Comparison of ENCODE assay signal across 2 fruit fly cellular contexts in genomic region chr3R:7052242-7052641, dm6.
TF ChIP-seq lines count a peak whose summit lies in the region.

Sodh1 (plus strand) TSS chr3R:7052335.

- TF ChIP-seq CTCF in whole organism, embryonic (GFP tag; optimal IDR thresholded peaks at IDR 0.05; lab: Kevin White, UChicago) = no peak

TF ChIP-seq in whole organism, adult, 20 proteins besides CTCF, POLR2A, EP300 and RAD21:
- TF ChIP-seq pad (GFP tag; optimal IDR thresholded peaks at IDR 0.05; lab: Kevin White, UChicago) = no peak
- TF ChIP-seq CG5204 (GFP tag; optimal IDR thresholded peaks at IDR 0.05; lab: Kevin White, UChicago) = no peak
- TF ChIP-seq Mnt (GFP tag; optimal IDR thresholded peaks at IDR 0.05; lab: Kevin White, UChicago) = peak; percentile 26
- no peak for TF ChIP-seq CG14711 (tag; optimal IDR thresholded peaks at IDR 0.05; lab: Kevin White, UChicago)
- peak; percentile 63 for TF ChIP-seq cic (GFP tag; optimal IDR thresholded peaks at IDR 0.05; lab: Kevin White, UChicago)
- no peak for TF ChIP-seq kay (GFP tag; lab: Kevin White, UChicago; ENCODE audit: borderline replicate concordance)
- no peak for TF ChIP-seq CG33017 (tag; optimal IDR thresholded peaks at IDR 0.05; lab: Kevin White, UChicago)
- no peak for TF ChIP-seq CG1620 (GFP tag; optimal IDR thresholded peaks at IDR 0.05; lab: Kevin White, UChicago)
- no peak for TF ChIP-seq Hr96 (GFP tag; optimal IDR thresholded peaks at IDR 0.05; lab: Kevin White, UChicago)
- TF ChIP-seq bab1 (GFP tag; optimal IDR thresholded peaks at IDR 0.05; lab: Kevin White, UChicago) = no peak
- no peak for TF ChIP-seq CG11617 (GFP tag; optimal IDR thresholded peaks at IDR 0.05; lab: Kevin White, UChicago)
- TF ChIP-seq CG7101 (tag; optimal IDR thresholded peaks at IDR 0.05; lab: Kevin White, UChicago) = no peak

TF ChIP-seq in whole organism, embryonic, 481 proteins besides CTCF, POLR2A, EP300 and RAD21 (continues in another document):
- TF ChIP-seq CG12071 (GFP tag; optimal IDR thresholded peaks at IDR 0.05; lab: Kevin White, UChicago) = no peak
- TF ChIP-seq lola (GFP tag; optimal IDR thresholded peaks at IDR 0.05; lab: Kevin White, UChicago) = no peak
- peak; percentile 4 for TF ChIP-seq CG2120 (GFP tag; optimal IDR thresholded peaks at IDR 0.05; lab: Kevin White, UChicago)
- TF ChIP-seq bbx (GFP tag; IDR thresholded peaks at IDR 0.05; lab: Robert Waterston, UW; ENCODE audit: partially characterized antibody) = no peak
- no peak for TF ChIP-seq CG12942 (GFP tag; optimal IDR thresholded peaks at IDR 0.05; lab: Kevin White, UChicago)
- no peak for TF ChIP-seq dysf (GFP tag; IDR thresholded peaks at IDR 0.05; lab: Robert Waterston, UW)
- TF ChIP-seq Bteb2 (GFP tag; optimal IDR thresholded peaks at IDR 0.05; lab: Kevin White, UChicago) = no peak
- TF ChIP-seq lmd (GFP tag; IDR thresholded peaks at IDR 0.05; lab: Robert Waterston, UW) = no peak
- no peak for TF ChIP-seq CG16813 (GFP tag; IDR thresholded peaks at IDR 0.05; lab: Robert Waterston, UW; ENCODE audit: partially characterized antibody)
- no peak for TF ChIP-seq tin (GFP tag; optimal IDR thresholded peaks at IDR 0.05; lab: Kevin White, UChicago)
- TF ChIP-seq dan (GFP tag; IDR thresholded peaks at IDR 0.05; lab: Robert Waterston, UW) = no peak
- TF ChIP-seq CG12155 (GFP tag; optimal IDR thresholded peaks at IDR 0.05; lab: Kevin White, UChicago) = no peak
- TF ChIP-seq sens-2 (GFP tag; IDR thresholded peaks at IDR 0.05; lab: Robert Waterston, UW) = no peak
- TF ChIP-seq Myb (GFP tag; optimal IDR thresholded peaks at IDR 0.05; lab: Kevin White, UChicago) = no peak
- TF ChIP-seq CG1647 (GFP tag; optimal IDR thresholded peaks at IDR 0.05; lab: Kevin White, UChicago) = no peak
- no peak for TF ChIP-seq Ravus (GFP tag; IDR thresholded peaks at IDR 0.05; lab: Robert Waterston, UW)
- no peak for TF ChIP-seq CG8290 (GFP tag; optimal IDR thresholded peaks at IDR 0.05; lab: Kevin White, UChicago)
- TF ChIP-seq CG8290 (tag; optimal IDR thresholded peaks at IDR 0.05; lab: Kevin White, UChicago) = no peak
- no peak for TF ChIP-seq Six4 (GFP tag; optimal IDR thresholded peaks at IDR 0.05; lab: Kevin White, UChicago)
- TF ChIP-seq MTF-1 (GFP tag; optimal IDR thresholded peaks at IDR 0.05; lab: Kevin White, UChicago; ENCODE audit: borderline replicate concordance) = no peak
- TF ChIP-seq CG15514 (GFP tag; optimal IDR thresholded peaks at IDR 0.05; lab: Kevin White, UChicago) = peak; percentile 3
- no peak for TF ChIP-seq ranshi (GFP tag; IDR thresholded peaks at IDR 0.05; lab: Robert Waterston, UW)
- no peak for TF ChIP-seq Bgb (GFP tag; IDR thresholded peaks at IDR 0.05; lab: Robert Waterston, UW; ENCODE audit: partially characterized antibody)
- TF ChIP-seq Fer1 (GFP tag; optimal IDR thresholded peaks at IDR 0.05; lab: Kevin White, UChicago) = no peak
- no peak for TF ChIP-seq amos (GFP tag; IDR thresholded peaks at IDR 0.05; lab: Robert Waterston, UW; ENCODE audit: partially characterized antibody)
- peak; percentile 79 for TF ChIP-seq GATAe (GFP tag; conservative IDR thresholded peaks at IDR 0.05; lab: Robert Waterston, UW)
- TF ChIP-seq CG15073 (GFP tag; optimal IDR thresholded peaks at IDR 0.05; lab: Kevin White, UChicago) = no peak
- peak; percentile 68 for TF ChIP-seq grn (GFP tag; optimal IDR thresholded peaks at IDR 0.05; lab: Kevin White, UChicago)
- TF ChIP-seq yki (optimal IDR thresholded peaks at IDR 0.05; lab: Kevin White, UChicago) = no peak
- no peak for TF ChIP-seq pfk (GFP tag; optimal IDR thresholded peaks at IDR 0.05; lab: Kevin White, UChicago)
- no peak for TF ChIP-seq Camta (GFP tag; optimal IDR thresholded peaks at IDR 0.05; lab: Kevin White, UChicago)
- TF ChIP-seq Med (GFP tag; lab: Kevin White, UChicago) = no peak
- no peak for TF ChIP-seq bowl (GFP tag; IDR thresholded peaks at IDR 0.05; lab: Robert Waterston, UW)
- TF ChIP-seq CG34376 (GFP tag; optimal IDR thresholded peaks at IDR 0.05; lab: Kevin White, UChicago) = peak; percentile 64
- no peak for TF ChIP-seq CG15696 (tag; optimal IDR thresholded peaks at IDR 0.05; lab: Kevin White, UChicago)
- TF ChIP-seq CG8281 (tag; optimal IDR thresholded peaks at IDR 0.05; lab: Kevin White, UChicago) = no peak
- no peak for TF ChIP-seq CG9797 (GFP tag; optimal IDR thresholded peaks at IDR 0.05; lab: Kevin White, UChicago)
- TF ChIP-seq CG11695 (GFP tag; IDR thresholded peaks at IDR 0.05; lab: Robert Waterston, UW) = no peak
- no peak for TF ChIP-seq slou (GFP tag; optimal IDR thresholded peaks at IDR 0.05; lab: Kevin White, UChicago)
- TF ChIP-seq zfh2 (GFP tag; optimal IDR thresholded peaks at IDR 0.05; lab: Kevin White, UChicago) = no peak
- TF ChIP-seq CG30020 (tag; optimal IDR thresholded peaks at IDR 0.05; lab: Kevin White, UChicago) = no peak
- TF ChIP-seq CG16863 (GFP tag; optimal IDR thresholded peaks at IDR 0.05; lab: Kevin White, UChicago) = no peak
- TF ChIP-seq HLH3B (GFP tag; IDR thresholded peaks at IDR 0.05; lab: Robert Waterston, UW) = no peak
- TF ChIP-seq Hey (tag; optimal IDR thresholded peaks at IDR 0.05; lab: Kevin White, UChicago) = peak; percentile 62
- TF ChIP-seq Lhr (GFP tag; optimal IDR thresholded peaks at IDR 0.05; lab: Kevin White, UChicago) = no peak
- TF ChIP-seq CG16815 (GFP tag; optimal IDR thresholded peaks at IDR 0.05; lab: Kevin White, UChicago) = no peak
- no peak for TF ChIP-seq Ets65A (GFP tag; lab: Kevin White, UChicago)
- TF ChIP-seq Ada2b (GFP tag; IDR thresholded peaks at IDR 0.05; lab: Robert Waterston, UW) = no peak
- TF ChIP-seq CG15479 (GFP tag; optimal IDR thresholded peaks at IDR 0.05; lab: Kevin White, UChicago) = peak; percentile 33
- no peak for TF ChIP-seq CG17802 (tag; optimal IDR thresholded peaks at IDR 0.05; lab: Kevin White, UChicago)
- TF ChIP-seq CG11723 (GFP tag; optimal IDR thresholded peaks at IDR 0.05; lab: Kevin White, UChicago) = no peak
- TF ChIP-seq Xrp1 (GFP tag; IDR thresholded peaks at IDR 0.05; lab: Robert Waterston, UW) = no peak
- no peak for TF ChIP-seq Nf-YC (tag; optimal IDR thresholded peaks at IDR 0.05; lab: Kevin White, UChicago)
- no peak for TF ChIP-seq h (optimal IDR thresholded peaks at IDR 0.05; lab: Kevin White, UChicago)
- TF ChIP-seq CG16779 (GFP tag; IDR thresholded peaks at IDR 0.05; lab: Robert Waterston, UW) = no peak
- TF ChIP-seq CG3407 (GFP tag; optimal IDR thresholded peaks at IDR 0.05; lab: Kevin White, UChicago) = no peak
- no peak for TF ChIP-seq CG1602 (GFP tag; optimal IDR thresholded peaks at IDR 0.05; lab: Kevin White, UChicago)
- TF ChIP-seq HLH54F (GFP tag; optimal IDR thresholded peaks at IDR 0.05; lab: Kevin White, UChicago) = no peak
- peak; percentile 73 for TF ChIP-seq mirr (GFP tag; optimal IDR thresholded peaks at IDR 0.05; lab: Kevin White, UChicago)
- no peak for TF ChIP-seq rib (GFP tag; IDR thresholded peaks at IDR 0.05; lab: Robert Waterston, UW)
- no peak for TF ChIP-seq vnd (GFP tag; IDR thresholded peaks at IDR 0.05; lab: Robert Waterston, UW; ENCODE audit: partially characterized antibody)
- peak; percentile 79 for TF ChIP-seq sug (tag; optimal IDR thresholded peaks at IDR 0.05; lab: Kevin White, UChicago)
- TF ChIP-seq CG9215 (GFP tag; IDR thresholded peaks at IDR 0.05; lab: Robert Waterston, UW) = no peak
- TF ChIP-seq BEAF-32 (GFP tag; optimal IDR thresholded peaks at IDR 0.05; lab: Kevin White, UChicago) = no peak
- no peak for TF ChIP-seq ems (GFP tag; optimal IDR thresholded peaks at IDR 0.05; lab: Kevin White, UChicago)
- TF ChIP-seq sna (GFP tag; IDR thresholded peaks at IDR 0.05; lab: Robert Waterston, UW; ENCODE audit: partially characterized antibody) = no peak
- TF ChIP-seq ara (GFP tag; IDR thresholded peaks at IDR 0.05; lab: Robert Waterston, UW) = no peak
- TF ChIP-seq ATbp (GFP tag; optimal IDR thresholded peaks at IDR 0.05; lab: Kevin White, UChicago) = no peak
- TF ChIP-seq exex (tag; optimal IDR thresholded peaks at IDR 0.05; lab: Kevin White, UChicago) = peak; percentile 63
- TF ChIP-seq en (GFP tag; optimal IDR thresholded peaks at IDR 0.05; lab: Kevin White, UChicago) = no peak
- no peak for TF ChIP-seq CG17186 (GFP tag; optimal IDR thresholded peaks at IDR 0.05; lab: Kevin White, UChicago)
- TF ChIP-seq CG18262 (tag; optimal IDR thresholded peaks at IDR 0.05; lab: Kevin White, UChicago) = no peak
- TF ChIP-seq da (GFP tag; optimal IDR thresholded peaks at IDR 0.05; lab: Kevin White, UChicago) = no peak
- no peak for TF ChIP-seq B-H1 (GFP tag; IDR thresholded peaks at IDR 0.05; lab: Robert Waterston, UW)
- TF ChIP-seq hbn (GFP tag; IDR thresholded peaks at IDR 0.05; lab: Robert Waterston, UW; ENCODE audit: partially characterized antibody) = no peak
- no peak for TF ChIP-seq luna (GFP tag; optimal IDR thresholded peaks at IDR 0.05; lab: Kevin White, UChicago)
- no peak for TF ChIP-seq Dek (tag; optimal IDR thresholded peaks at IDR 0.05; lab: Kevin White, UChicago)
- no peak for TF ChIP-seq CG2875 (GFP tag; optimal IDR thresholded peaks at IDR 0.05; lab: Kevin White, UChicago)
- TF ChIP-seq CG6254 (GFP tag; optimal IDR thresholded peaks at IDR 0.05; lab: Kevin White, UChicago) = no peak
- no peak for TF ChIP-seq cas (GFP tag; IDR thresholded peaks at IDR 0.05; lab: Robert Waterston, UW)
- no peak for TF ChIP-seq CG12769 (tag; optimal IDR thresholded peaks at IDR 0.05; lab: Kevin White, UChicago)
- TF ChIP-seq Nf-YB (GFP tag; optimal IDR thresholded peaks at IDR 0.05; lab: Kevin White, UChicago) = no peak
- no peak for TF ChIP-seq sr (GFP tag; IDR thresholded peaks at IDR 0.05; lab: Robert Waterston, UW)
- TF ChIP-seq CG6683 (GFP tag; optimal IDR thresholded peaks at IDR 0.05; lab: Kevin White, UChicago) = no peak
- no peak for TF ChIP-seq sqz (GFP tag; optimal IDR thresholded peaks at IDR 0.05; lab: Kevin White, UChicago)
- TF ChIP-seq sd (tag; optimal IDR thresholded peaks at IDR 0.05; lab: Kevin White, UChicago) = no peak
- no peak for TF ChIP-seq CG1024 (GFP tag; IDR thresholded peaks at IDR 0.05; lab: Robert Waterston, UW)
